Worm (Caenorhabditis elegans) whole organism, L4/young adult: Measurements from ENCODE around the gene oat-1.

Source experiments
- W03F9.2 ChIP-seq: fragments of 150-350 bp; optimal IDR thresholded peaks from 2 replicates; lab custom pipeline; 2014; ENCODE audit warnings: missing biosample characterization, missing genetic modification characterization
- dao-5 ChIP-seq: sonication (generic microtip); optimal IDR thresholded peaks from 2 replicates; lab custom pipeline; 2016; ENCODE audit warnings: missing genotype, missing genetic modification characterization, moderate library complexity, missing compliant biosample characterization
- him-1 ChIP-seq: sonication (generic microtip); optimal IDR thresholded peaks from 2 replicates; lab custom pipeline; 2016; ENCODE audit warnings: missing genotype, missing genetic modification reagents, missing genetic modification characterization, missing compliant biosample characterization

The oat-1 gene

ce11 chrIV:8454076-8454475, 18.3 kb downstream of the oat-1 start:
- TF ChIP-seq him-1 (tag; lab: Kevin White, UChicago) (no peak), dao-5 (tag; lab: Kevin White, UChicago) (no peak), W03F9.2 (no peak)

- TF ChIP-seq W03F9.2 (no peak), him-1 (tag; lab: Kevin White, UChicago) (no peak), dao-5 (tag; lab: Kevin White, UChicago) (no peak)
Observed at ce11 chrIV:8453178-8453577, 19.2 kb downstream of the oat-1 start.

ce11 chrIV:8451709-8452248, 20.6 kb downstream of the oat-1 start, which contains the start of gene eppl-1:
eppl-1 (minus strand) TSS chrIV:8451759.
- TF ChIP-seq dao-5 (tag; lab: Kevin White, UChicago) (no peak), W03F9.2 (no peak), him-1 (tag; lab: Kevin White, UChicago) (no peak)

ce11 chrIV:8450534-8450933, 21.9 kb downstream of the oat-1 start:
- TF ChIP-seq dao-5 (tag; lab: Kevin White, UChicago) (no peak), W03F9.2 (no peak), him-1 (tag; lab: Kevin White, UChicago) (no peak)

DNA sequence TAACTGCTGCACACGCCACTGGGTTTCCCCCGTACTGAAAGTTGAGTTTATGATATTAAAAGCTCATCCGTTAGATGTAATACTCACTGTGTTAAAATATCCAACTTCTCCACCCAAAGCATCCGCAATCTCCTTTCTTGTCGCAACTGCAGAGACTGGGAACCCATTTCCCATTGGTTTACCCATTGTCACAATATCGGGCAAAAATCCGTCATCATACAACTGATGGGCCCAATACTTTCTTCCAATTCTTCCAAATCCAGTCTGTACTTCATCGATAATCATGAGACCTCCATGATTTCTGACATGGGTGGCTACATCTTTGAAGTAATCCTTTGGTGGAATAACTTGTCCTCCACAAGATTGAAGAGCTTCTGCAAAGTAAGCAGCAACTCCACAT, 22.5 kb downstream of the oat-1 start:
- no peak for TF ChIP-seq W03F9.2
- TF ChIP-seq him-1 (tag; lab: Kevin White, UChicago) = no peak
- TF ChIP-seq dao-5 (tag; lab: Kevin White, UChicago) = no peak

- TF ChIP-seq W03F9.2 = no peak
- no peak for TF ChIP-seq him-1 (tag; lab: Kevin White, UChicago)
- no peak for TF ChIP-seq dao-5 (tag; lab: Kevin White, UChicago)
Observed at ce11 chrIV:8446904-8447303, 25.5 kb downstream of the oat-1 start, which contains the start of gene T01B11.1. T01B11.1 (plus strand) TSS chrIV:8447204.

- TF ChIP-seq him-1 (tag; lab: Kevin White, UChicago) = peak; percentile 42
- no peak for TF ChIP-seq dao-5 (tag; lab: Kevin White, UChicago)
- peak; percentile 87 for TF ChIP-seq W03F9.2
Observed at ce11 chrIV:8432709-8433108, 39.7 kb downstream of the oat-1 start, which contains the start of the genes T26A8.4 and pdtf-1. T26A8.4 (minus strand) TSS chrIV:8432893. pdtf-1 (plus strand) TSS chrIV:8433038.

ce11 chrIV:8431567-8432458, 40.6 kb downstream of the oat-1 start:
- TF ChIP-seq dao-5 (tag; lab: Kevin White, UChicago) (no peak), W03F9.2 (peak; percentile 3), him-1 (tag; lab: Kevin White, UChicago) (peak; percentile 33)

ce11 chrIV:8428492-8428891, 43.9 kb downstream of the oat-1 start:
- peak; percentile 89 for TF ChIP-seq him-1 (tag; lab: Kevin White, UChicago)
- TF ChIP-seq dao-5 (tag; lab: Kevin White, UChicago) = no peak
- peak; percentile 79 for TF ChIP-seq W03F9.2

DNA sequence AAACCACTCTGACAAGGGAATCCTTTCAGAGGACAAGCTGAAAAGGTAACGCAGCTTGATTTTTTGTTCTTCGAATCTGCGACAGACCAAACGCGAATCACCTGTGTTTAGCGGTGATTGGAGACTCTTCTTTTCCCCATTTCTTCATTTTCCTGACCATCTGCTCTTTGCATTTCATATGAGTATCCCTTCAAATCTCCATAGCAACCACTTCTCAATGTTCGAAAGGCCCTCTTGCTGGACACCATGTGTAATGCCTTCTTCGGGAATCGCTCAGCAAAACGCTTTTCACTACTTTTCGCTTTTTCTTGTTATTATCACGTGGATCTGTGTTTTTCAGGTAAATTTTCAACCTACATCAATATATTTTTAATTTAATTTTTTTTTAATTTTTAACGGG, 45.9 kb downstream of the oat-1 start, which contains the start of the genes T26A8.3 and tmem-231:
Gene T26A8.3, minus strand, starts transcription at position 101 of the 400 bp plus-strand sequence.
Gene tmem-231, plus strand, starts transcription at position 249 of the 400 bp plus-strand sequence.
- no peak for TF ChIP-seq dao-5 (tag; lab: Kevin White, UChicago)
- TF ChIP-seq him-1 (tag; lab: Kevin White, UChicago) = no peak
- no peak for TF ChIP-seq W03F9.2

DNA sequence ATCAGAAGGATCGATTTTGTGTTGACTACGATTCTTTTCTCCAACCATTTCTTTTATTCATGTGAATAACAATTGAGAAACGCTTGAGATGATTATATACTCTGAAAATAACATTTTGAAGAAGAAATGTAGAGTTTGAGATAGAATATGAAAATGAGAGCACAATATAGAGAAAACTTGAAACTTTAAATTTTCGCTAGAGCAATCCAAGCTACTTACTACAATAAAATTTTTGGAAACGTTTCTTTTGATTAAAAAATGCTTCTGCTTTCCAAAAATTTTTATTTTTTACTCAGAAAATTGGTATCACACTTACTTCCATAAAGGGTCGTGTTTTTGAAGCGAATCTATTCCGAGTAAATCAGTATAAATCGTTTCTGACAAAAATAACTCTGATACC, 51.4 kb downstream of the oat-1 start, which contains the start of gene M116.5:
Gene M116.5, minus strand, starts transcription at position 101 of the 400 bp plus-strand sequence.
- TF ChIP-seq dao-5 (tag; lab: Kevin White, UChicago) (no peak), him-1 (tag; lab: Kevin White, UChicago) (no peak), W03F9.2 (no peak)
